Worm (Caenorhabditis elegans) whole organism, L1 larva: ENCODE measurements around the gene R13D11.10.

Experiments
- aha-1 ChIP-seq: fragments of 150-350 bp; optimal IDR thresholded peaks from 2 replicates; lab custom pipeline; 2014; ENCODE audit warnings: missing biosample characterization, missing genetic modification characterization
- ama-1 ChIP-seq: fragments of 150-350 bp; optimal IDR thresholded peaks from 2 replicates; lab custom pipeline; 2014
- dpl-1 ChIP-seq, 3 experiments: fragments of 150-350 bp in 2 of 3; sonication (generic microtip) in 1 of 3; optimal IDR thresholded peaks; 2 replicates each; lab custom pipeline; 2014 to 2017; ENCODE audit warnings: missing biosample characterization in 3 of 3, missing genetic modification characterization in 3 of 3, missing genetic modification reagents in 3 of 3
- elt-3 ChIP-seq, 6 experiments: fragments of 150-350 bp in 1 of 6; sonication (generic microtip); optimal IDR thresholded peaks; 2 replicates each; lab custom pipeline; 2017 to 2018; ENCODE audit warnings: missing biosample characterization in 6 of 6, missing genetic modification characterization in 6 of 6, inconsistent platforms in 1 of 6
- lin-13 ChIP-seq: fragments of 150-350 bp; optimal IDR thresholded peaks from 2 replicates; lab custom pipeline; 2014; ENCODE audit warnings: missing biosample characterization, missing genetic modification reagents, missing genetic modification characterization
- lsy-2 ChIP-seq, 2 experiments: fragments of 150-350 bp; optimal IDR thresholded peaks; 2 replicates each; lab custom pipeline; 2014; ENCODE audit warnings: missing biosample characterization in 2 of 2, missing genetic modification characterization in 2 of 2
- nhr-237 ChIP-seq: fragments of 150-350 bp; optimal IDR thresholded peaks from 2 replicates; lab custom pipeline; 2014; ENCODE audit warnings: missing biosample characterization, missing genetic modification characterization
- nhr-77 ChIP-seq: fragments of 150-350 bp; optimal IDR thresholded peaks from 2 replicates; lab custom pipeline; 2014; ENCODE audit warnings: missing biosample characterization, missing genetic modification characterization
- xbp-1 ChIP-seq: sonication (generic microtip); optimal IDR thresholded peaks from 2 replicates; lab custom pipeline; 2016; ENCODE audit warnings: missing genetic modification characterization, missing compliant biosample characterization
- zag-1 ChIP-seq: fragments of 150-350 bp; optimal IDR thresholded peaks from 2 replicates; lab custom pipeline; 2014; ENCODE audit warnings: missing biosample characterization, missing genetic modification characterization

DNA sequence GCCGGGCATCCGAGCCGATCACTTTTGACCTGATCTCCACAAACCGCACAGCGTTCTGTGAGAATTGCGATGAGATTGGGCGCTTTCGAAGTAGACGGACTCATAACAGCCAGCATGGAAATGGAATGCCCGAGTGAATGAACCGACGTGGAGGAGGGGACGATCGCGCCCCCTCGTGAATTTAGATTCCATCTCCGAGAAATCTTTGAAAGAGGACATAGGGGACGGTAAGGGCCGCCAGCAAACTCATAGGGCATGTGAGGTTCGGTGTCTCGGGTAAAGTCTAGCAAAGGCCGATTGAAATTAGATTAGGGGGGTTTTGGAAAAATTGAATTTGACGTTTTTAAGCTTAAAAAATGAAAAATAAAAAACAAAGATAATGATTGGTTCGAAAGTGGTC is 8.5 kb downstream of the R13D11.10 start, which contains the start of gene nhr-270:
- TF ChIP-seq xbp-1 (tag; lab: Kevin White, UChicago) (no peak), nhr-237 (tag; lab: Kevin White, UChicago) (no peak), aha-1 (tag; lab: Kevin White, UChicago) (no peak), lsy-2 (tag; optimal IDR thresholded peaks at IDR 0.05; lab: Kevin White, UChicago) (no peak), lin-13 (GFP tag; lab: Kevin White, UChicago) (no peak), nhr-77 (tag; lab: Kevin White, UChicago) (no peak), ama-1 (lab: Kevin White, UChicago) (no peak), elt-3 (tag; optimal IDR thresholded peaks at IDR 0.05; lab: Kevin White, UChicago) (no peak), dpl-1 (GFP tag; optimal IDR thresholded peaks at IDR 0.05; lab: Kevin White, UChicago) (no peak), zag-1 (tag; lab: Kevin White, UChicago) (no peak)
